Worm (Caenorhabditis elegans): ENCODE measurements around the gene nhr-168.

ce11 chrV:13380980-13381379 is 47.3 kb upstream of the nhr-168 start, which contains the start of gene cpz-2:
- TF ChIP-seq lir-3 (tag; optimal IDR thresholded peaks at IDR 0.05; ENCODE audit: poor library complexity) (no peak), skn-1 (tag; optimal IDR thresholded peaks at IDR 0.05) (no peak), xbp-1 (tag; optimal IDR thresholded peaks at IDR 0.05) (no peak), aha-1 (tag; optimal IDR thresholded peaks at IDR 0.05) (no peak), nhr-77 (tag; optimal IDR thresholded peaks at IDR 0.05) (no peak), unc-86 (tag; optimal IDR thresholded peaks at IDR 0.05) (no peak), pqm-1 (tag; optimal IDR thresholded peaks at IDR 0.05) (no peak), elt-3 (tag; optimal IDR thresholded peaks at IDR 0.05) (no peak), ceh-88 (GFP tag; IDR thresholded peaks at IDR 0.05) (no peak), nhr-12 (tag; optimal IDR thresholded peaks at IDR 0.05) (no peak), zag-1 (tag; optimal IDR thresholded peaks at IDR 0.05) (no peak), efl-1 (optimal IDR thresholded peaks at IDR 0.05) (no peak), efl-1 (GFP tag; optimal IDR thresholded peaks at IDR 0.05 in 1 of 2) (no peak), ztf-4 (tag; optimal IDR thresholded peaks at IDR 0.05) (no peak), ces-1 (GFP tag; optimal IDR thresholded peaks at IDR 0.05) (no peak)
